Worm (Caenorhabditis elegans) whole organism, L3 larva: ENCODE results near the gene C40A11.6.

ENCODE experiments used
- R02D3.7 ChIP-seq: fragments of 150-350 bp; optimal IDR thresholded peaks from 2 replicates; lab custom pipeline; 2014; ENCODE audit warnings: missing biosample characterization, missing genetic modification characterization
- ZK546.5 ChIP-seq: sonication (generic microtip); optimal IDR thresholded peaks from 2 replicates; lab custom pipeline; 2017; ENCODE audit warnings: missing biosample characterization, missing genetic modification characterization
- ceh-9 ChIP-seq: sonication (generic microtip); optimal IDR thresholded peaks from 2 replicates; lab custom pipeline; 2018; ENCODE audit warnings: missing biosample characterization, missing genetic modification characterization
- daf-12 ChIP-seq: fragments of 150-350 bp; optimal IDR thresholded peaks from 2 replicates; lab custom pipeline; 2014; ENCODE audit warnings: missing biosample characterization, missing genetic modification reagents, missing genetic modification characterization
- egl-27 ChIP-seq: sonication (generic microtip); optimal IDR thresholded peaks from 4 replicates; lab custom pipeline; 2017; ENCODE audit warnings: missing biosample characterization, missing genetic modification reagents, missing genetic modification characterization
- egl-5 ChIP-seq: fragments of 150-350 bp; optimal IDR thresholded peaks from 2 replicates; lab custom pipeline; 2017; ENCODE audit warnings: missing biosample characterization, missing genetic modification reagents, missing genetic modification characterization, inconsistent platforms
- elt-1 ChIP-seq: fragments of 150-350 bp; optimal IDR thresholded peaks from 2 replicates; lab custom pipeline; 2014; ENCODE audit warnings: missing biosample characterization, missing genetic modification characterization
- elt-3 ChIP-seq, 3 experiments: fragments of 150-350 bp in 1 of 3; sonication (generic microtip) in 2 of 3; optimal IDR thresholded peaks; 2 replicates in 2 of 3; 4 replicates in 1 of 3; lab custom pipeline; 2014 to 2017; ENCODE audit warnings: missing biosample characterization in 3 of 3, missing genetic modification characterization in 3 of 3
- eor-1 ChIP-seq, 2 experiments: fragments of 150-350 bp; optimal IDR thresholded peaks; 2 replicates each; lab custom pipeline; 2014 to 2018; ENCODE audit warnings: missing biosample characterization in 2 of 2, missing genetic modification characterization in 2 of 2
- fkh-10 ChIP-seq: sonication (generic microtip); optimal IDR thresholded peaks from 2 replicates; lab custom pipeline; 2017; ENCODE audit warnings: missing biosample characterization, missing genetic modification reagents, missing genetic modification characterization
- fkh-2 ChIP-seq: fragments of 150-350 bp; optimal IDR thresholded peaks from 2 replicates; lab custom pipeline; 2014; ENCODE audit warnings: missing biosample characterization, missing genetic modification reagents, missing genetic modification characterization
- hmg-11 ChIP-seq: sonication (generic microtip); optimal IDR thresholded peaks from 2 replicates; lab custom pipeline; 2016; ENCODE audit warnings: missing genetic modification characterization, missing compliant biosample characterization
- jun-1 ChIP-seq: fragments of 150-350 bp; optimal IDR thresholded peaks from 2 replicates; lab custom pipeline; 2014; ENCODE audit warnings: missing biosample characterization, missing genetic modification reagents, missing genetic modification characterization
- lsy-12 ChIP-seq: sonication (generic microtip); optimal IDR thresholded peaks from 2 replicates; lab custom pipeline; 2016; ENCODE audit warnings: mild to moderate bottlenecking, missing genetic modification characterization, missing compliant biosample characterization
- mdl-1 ChIP-seq: fragments of 150-350 bp; optimal IDR thresholded peaks from 2 replicates; lab custom pipeline; 2014; ENCODE audit warnings: missing biosample characterization, missing genetic modification characterization
- mml-1 ChIP-seq: fragments of 150-350 bp; sonication (generic microtip); optimal IDR thresholded peaks from 3 replicates; lab custom pipeline; 2014; ENCODE audit warnings: missing biosample characterization, missing genetic modification characterization
- nfya-1 ChIP-seq: sonication (generic microtip); optimal IDR thresholded peaks from 2 replicates; lab custom pipeline; 2017; ENCODE audit warnings: missing genetic modification characterization, mild to moderate bottlenecking, missing compliant biosample characterization, antibody characterized with exemption, moderate library complexity; ENCODE audit not compliant: insufficient read depth
- nhr-11 ChIP-seq: fragments of 150-350 bp; optimal IDR thresholded peaks from 2 replicates; lab custom pipeline; 2014; ENCODE audit warnings: missing biosample characterization, missing genetic modification characterization
- nhr-12 ChIP-seq: fragments of 150-350 bp; optimal IDR thresholded peaks from 2 replicates; lab custom pipeline; 2014; ENCODE audit warnings: missing biosample characterization, missing genetic modification characterization
- nhr-23 ChIP-seq: fragments of 150-350 bp; optimal IDR thresholded peaks from 2 replicates; lab custom pipeline; 2014; ENCODE audit warnings: missing biosample characterization, missing genetic modification reagents, missing genetic modification characterization
- nhr-237 ChIP-seq: fragments of 150-350 bp; optimal IDR thresholded peaks from 2 replicates; lab custom pipeline; 2014; ENCODE audit warnings: missing biosample characterization, missing genetic modification characterization
- nhr-25 ChIP-seq: sonication (generic microtip); optimal IDR thresholded peaks from 2 replicates; lab custom pipeline; 2017; ENCODE audit warnings: missing biosample characterization, missing genetic modification characterization
- nhr-28 ChIP-seq: fragments of 150-350 bp; optimal IDR thresholded peaks from 2 replicates; lab custom pipeline; 2014; ENCODE audit warnings: missing biosample characterization, missing genetic modification characterization
- nhr-43 ChIP-seq: sonication (generic microtip); optimal IDR thresholded peaks from 2 replicates; lab custom pipeline; 2016; ENCODE audit warnings: mild to moderate bottlenecking, missing genetic modification characterization, missing compliant biosample characterization; ENCODE audit not compliant: poor library complexity, severe bottlenecking
- nhr-76 ChIP-seq: fragments of 150-350 bp; sonication (generic microtip); optimal IDR thresholded peaks from 5 replicates; lab custom pipeline; 2014; ENCODE audit warnings: missing biosample characterization, missing genetic modification characterization
- nhr-77 ChIP-seq: fragments of 150-350 bp; optimal IDR thresholded peaks from 2 replicates; lab custom pipeline; 2014; ENCODE audit warnings: missing biosample characterization, missing genetic modification characterization
- pha-4 ChIP-seq: fragments of 150-350 bp; optimal IDR thresholded peaks from 2 replicates; lab custom pipeline; 2014; ENCODE audit warnings: missing biosample characterization, missing genetic modification reagents, missing genetic modification characterization
- sea-2 ChIP-seq: fragments of 150-350 bp; sonication (generic microtip); optimal IDR thresholded peaks from 4 replicates; lab custom pipeline; 2014; ENCODE audit warnings: missing biosample characterization, missing genetic modification reagents, missing genetic modification characterization
- skn-1 ChIP-seq: fragments of 150-350 bp; optimal IDR thresholded peaks from 2 replicates; lab custom pipeline; 2014; ENCODE audit warnings: missing biosample characterization, missing genetic modification characterization
- snpc-4 ChIP-seq: fragments of 150-350 bp; optimal IDR thresholded peaks from 2 replicates; lab custom pipeline; 2014; ENCODE audit warnings: missing biosample characterization, missing genetic modification characterization
- tbx-2 ChIP-seq: sonication (generic microtip); optimal IDR thresholded peaks from 2 replicates; lab custom pipeline; 2016; ENCODE audit warnings: mild to moderate bottlenecking, missing genetic modification characterization, missing compliant biosample characterization
- unc-39 ChIP-seq: sonication (generic microtip); optimal IDR thresholded peaks from 4 replicates; lab custom pipeline; 2017; ENCODE audit warnings: missing biosample characterization, missing genetic modification characterization
- unc-62 ChIP-seq: fragments of 150-350 bp; sonication (generic microtip); optimal IDR thresholded peaks from 4 replicates; lab custom pipeline; 2014; ENCODE audit warnings: missing biosample characterization, missing genetic modification reagents, missing genetic modification characterization
- ztf-11 ChIP-seq: fragments of 150-350 bp; optimal IDR thresholded peaks from 2 replicates; lab custom pipeline; 2014; ENCODE audit warnings: missing biosample characterization, missing genetic modification characterization

The C40A11.6 gene

DNA sequence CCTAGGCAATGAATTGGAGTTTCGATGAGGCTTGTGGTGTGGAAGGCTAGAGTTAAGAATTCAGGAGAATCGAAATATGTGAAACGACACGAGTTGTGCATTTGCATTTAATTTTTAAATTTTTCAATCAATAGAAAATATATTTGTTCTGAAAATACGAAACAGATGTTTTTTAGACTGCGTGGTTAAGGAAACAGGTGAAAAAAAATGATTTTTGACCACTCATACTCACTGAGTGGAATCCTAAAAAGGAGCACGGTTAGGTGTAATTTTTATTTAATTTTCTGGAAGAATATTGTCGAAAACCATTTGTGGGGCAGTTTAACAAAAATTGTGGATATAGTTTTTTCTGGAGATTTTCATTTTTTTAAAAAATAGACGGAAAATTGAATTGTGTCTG lies 28.7 kb downstream of the C40A11.6 start, which contains the start of gene srh-195:
srh-195 (minus strand) TSS at position 101 of the 400 bp plus-strand sequence.
- TF ChIP-seq nhr-12, result no peak
- TF ChIP-seq sea-2 (GFP tag; lab: Kevin White, UChicago), result no peak
- no peak for TF ChIP-seq snpc-4
- no peak for TF ChIP-seq nhr-23
- no peak for TF ChIP-seq unc-62
- no peak for TF ChIP-seq mml-1 (tag; lab: Kevin White, UChicago)
- no peak for TF ChIP-seq lsy-12 (tag; lab: Kevin White, UChicago)
- no peak for TF ChIP-seq nhr-11 (tag; lab: Kevin White, UChicago)
- no peak for TF ChIP-seq nhr-77 (tag; lab: Kevin White, UChicago)
- no peak for TF ChIP-seq egl-5 (tag; lab: Kevin White, UChicago)
- no peak for TF ChIP-seq pha-4
- no peak for TF ChIP-seq nhr-28 (tag; lab: Kevin White, UChicago)
- no peak for TF ChIP-seq skn-1 (tag; lab: Kevin White, UChicago)
- TF ChIP-seq elt-3 (tag; optimal IDR thresholded peaks at IDR 0.05; lab: Kevin White, UChicago), result no peak
- no peak for TF ChIP-seq egl-27 (tag; lab: Kevin White, UChicago)
- no peak for TF ChIP-seq mdl-1 (tag; lab: Kevin White, UChicago)
- no peak for TF ChIP-seq eor-1 (tag; optimal IDR thresholded peaks at IDR 0.05; lab: Kevin White, UChicago)
- no peak for TF ChIP-seq fkh-10 (GFP tag; lab: Kevin White, UChicago)
- no peak for TF ChIP-seq nhr-25 (tag; lab: Kevin White, UChicago)
- no peak for TF ChIP-seq unc-39 (tag; lab: Kevin White, UChicago)

ce11 chrII:2114488-2114887 lies 31.0 kb downstream of the C40A11.6 start:
- no peak for TF ChIP-seq pha-4
- TF ChIP-seq nhr-76 (tag; lab: Kevin White, UChicago), result no peak
- TF ChIP-seq tbx-2 (tag; lab: Kevin White, UChicago), result no peak
- TF ChIP-seq nhr-25 (tag; lab: Kevin White, UChicago), result no peak
- TF ChIP-seq ZK546.5, result no peak
- TF ChIP-seq mdl-1 (tag; lab: Kevin White, UChicago), result no peak
- TF ChIP-seq nhr-237, result no peak
- TF ChIP-seq fkh-10 (GFP tag; lab: Kevin White, UChicago), result no peak
- no peak for TF ChIP-seq snpc-4
- no peak for TF ChIP-seq ceh-9 (tag; lab: Kevin White, UChicago)
- TF ChIP-seq nhr-12, result no peak
- TF ChIP-seq nhr-23, result no peak
- no peak for TF ChIP-seq jun-1
- no peak for TF ChIP-seq hmg-11 (tag; lab: Kevin White, UChicago)

DNA sequence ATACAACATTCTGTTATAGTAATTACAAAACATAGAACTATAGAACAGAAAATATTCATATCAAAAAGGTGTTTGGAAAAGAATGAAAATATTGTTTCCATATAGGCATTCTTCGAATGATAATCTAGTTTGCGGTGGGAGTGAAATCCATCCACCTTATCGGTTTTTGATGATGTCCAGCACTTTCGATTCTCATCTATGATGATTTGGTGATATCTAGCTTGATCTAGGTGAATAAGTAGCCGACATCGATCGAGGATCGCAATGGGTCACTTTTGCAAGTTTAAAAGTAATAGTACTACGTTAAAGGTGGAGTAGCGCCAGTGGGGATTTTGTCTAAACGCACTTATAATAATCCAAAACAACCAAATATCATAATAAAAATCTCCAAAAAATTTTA lies 32.5 kb downstream of the C40A11.6 start, which contains the start of gene R52.6:
R52.6 (minus strand) TSS at position 101 of the 400 bp plus-strand sequence.
- TF ChIP-seq elt-1 (tag; lab: Kevin White, UChicago), result no peak

DNA sequence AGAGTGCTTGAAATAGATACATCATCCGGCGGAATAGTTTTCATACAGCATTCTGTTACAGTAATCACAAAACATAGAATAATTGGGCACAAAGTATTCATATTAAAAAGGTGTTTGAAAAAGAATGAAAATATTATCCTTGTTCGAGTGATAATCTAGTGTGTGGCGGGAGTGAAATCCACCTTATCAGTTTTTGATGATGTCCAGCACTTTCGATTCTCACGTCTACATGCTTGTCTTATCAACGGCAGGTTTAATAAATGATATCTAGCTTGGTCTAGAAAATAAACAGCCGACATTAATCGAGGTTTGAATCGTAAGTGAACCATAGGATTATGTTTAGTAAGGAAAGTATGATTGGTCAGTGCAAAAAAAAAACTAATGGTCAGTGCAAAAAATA lies 35.5 kb downstream of the C40A11.6 start, which contains the start of gene R52.5:
R52.5 (minus strand) TSS at position 101 of the 400 bp plus-strand sequence.
- TF ChIP-seq sea-2 (GFP tag; lab: Kevin White, UChicago), result no peak
- TF ChIP-seq nhr-23, result no peak
- no peak for TF ChIP-seq elt-1 (tag; lab: Kevin White, UChicago)
- no peak for TF ChIP-seq R02D3.7 (tag; lab: Kevin White, UChicago)
- TF ChIP-seq nhr-237, result no peak
- no peak for TF ChIP-seq fkh-10 (GFP tag; lab: Kevin White, UChicago)
- no peak for TF ChIP-seq nfya-1 (tag; lab: Kevin White, UChicago)
- TF ChIP-seq unc-62, result no peak
- TF ChIP-seq ZK546.5, result no peak
- no peak for TF ChIP-seq eor-1 (tag; optimal IDR thresholded peaks at IDR 0.05; lab: Kevin White, UChicago)
- TF ChIP-seq nhr-76 (tag; lab: Kevin White, UChicago), result no peak
- no peak for TF ChIP-seq nhr-43 (tag; lab: Kevin White, UChicago)
- no peak for TF ChIP-seq fkh-2
- TF ChIP-seq egl-27 (tag; lab: Kevin White, UChicago), result no peak
- TF ChIP-seq ztf-11, result no peak
- no peak for TF ChIP-seq daf-12 (tag; lab: Kevin White, UChicago)
- no peak for TF ChIP-seq nhr-77 (tag; lab: Kevin White, UChicago)
- TF ChIP-seq ceh-9 (tag; lab: Kevin White, UChicago), result no peak
- no peak for TF ChIP-seq egl-5 (tag; lab: Kevin White, UChicago)
